Fruit fly (Drosophila melanogaster) whole organism, embryonic: Measurements from ENCODE around the gene lmd.

Experiments
- Atf-2 ChIP-seq: fragments of 200-800 bp; sonication (Bioruptor generic); optimal IDR thresholded peaks from 2 replicates; lab custom pipeline; 2016; ENCODE audit warnings: missing biosample characterization, missing genetic modification characterization
- CG10147 ChIP-seq: fragments of 200-800 bp; sonication (Bioruptor generic); optimal IDR thresholded peaks from 2 replicates; lab custom pipeline; 2019; ENCODE audit warnings: missing biosample characterization, mild to moderate bottlenecking, missing genetic modification characterization, moderate library complexity
- CG11504 ChIP-seq: fragments of 200-800 bp; sonication (Bioruptor generic); optimal IDR thresholded peaks from 3 replicates; lab custom pipeline; 2019; ENCODE audit warnings: missing biosample characterization, mild to moderate bottlenecking, missing genetic modification characterization, moderate library complexity
- CG13123 ChIP-seq: fragments of 200-800 bp; sonication (Bioruptor generic); optimal IDR thresholded peaks from 2 replicates; lab custom pipeline; 2016; ENCODE audit warnings: missing biosample characterization, missing genetic modification characterization
- CG14667 ChIP-seq: fragments of 200-800 bp; sonication (Bioruptor generic); IDR thresholded peaks from 2 replicates; pipeline ENCODE4 v1.3.6; 2022; ENCODE audit warnings: missing biosample characterization, missing genetic modification characterization
- CG15269 ChIP-seq: fragments of 200-800 bp; sonication (Bioruptor generic); optimal IDR thresholded peaks from 2 replicates; lab custom pipeline; 2018; ENCODE audit warnings: missing biosample characterization, mild to moderate bottlenecking, missing genetic modification characterization, moderate library complexity
- CG1647 ChIP-seq: fragments of 200-800 bp; sonication (Bioruptor generic); optimal IDR thresholded peaks from 3 replicates; lab custom pipeline; 2016; ENCODE audit warnings: missing biosample characterization, missing genetic modification characterization
- CG17802 ChIP-seq: fragments of 200-800 bp; sonication (Bioruptor generic); optimal IDR thresholded peaks from 2 replicates; lab custom pipeline; 2018; ENCODE audit warnings: missing biosample characterization, mild to moderate bottlenecking, missing genetic modification characterization, moderate library complexity
- CG1792 ChIP-seq: fragments of 200-800 bp; sonication (Bioruptor generic); optimal IDR thresholded peaks from 2 replicates; lab custom pipeline; 2016; ENCODE audit warnings: missing biosample characterization, missing genetic modification characterization
- CG2199 ChIP-seq: fragments of 200-800 bp; sonication (Bioruptor generic); IDR thresholded peaks from 3 replicates; pipeline ENCODE4 v1.3.6; 2022; ENCODE audit warnings: missing biosample characterization, missing genetic modification characterization
- CG2889 ChIP-seq: fragments of 200-800 bp; sonication (Bioruptor generic); IDR thresholded peaks from 3 replicates; pipeline ENCODE4 v1.3.6; 2022; ENCODE audit warnings: missing biosample characterization, missing genetic modification characterization
- CG31388 ChIP-seq: fragments of 200-800 bp; sonication (Bioruptor generic); optimal IDR thresholded peaks from 2 replicates; lab custom pipeline; 2016; ENCODE audit warnings: missing biosample characterization, missing genetic modification characterization
- CG32532 ChIP-seq: fragments of 200-800 bp; sonication (Bioruptor generic); IDR thresholded peaks from 2 replicates; pipeline ENCODE4 v1.3.6; 2022; ENCODE audit warnings: missing biosample characterization, missing genetic modification characterization
- CG33213 ChIP-seq: fragments of 200-800 bp; sonication (Bioruptor generic); optimal IDR thresholded peaks from 3 replicates; lab custom pipeline; 2016; ENCODE audit warnings: missing biosample characterization, missing genetic modification characterization
- CG4820 ChIP-seq: fragments of 200-800 bp; sonication (Bioruptor generic); optimal IDR thresholded peaks from 3 replicates; lab custom pipeline; 2016; ENCODE audit warnings: missing biosample characterization, missing genetic modification characterization
- CG6689 ChIP-seq: fragments of 200-800 bp; sonication (Bioruptor generic); IDR thresholded peaks from 2 replicates; pipeline ENCODE4 v1.3.6; 2022; ENCODE audit warnings: missing biosample characterization, missing genetic modification characterization
- CG7839 ChIP-seq: fragments of 200-800 bp; sonication (Bioruptor generic); optimal IDR thresholded peaks from 3 replicates; lab custom pipeline; 2018; ENCODE audit warnings: missing biosample characterization, mild to moderate bottlenecking, missing genetic modification characterization, moderate library complexity
- CG7987 ChIP-seq: fragments of 200-800 bp; sonication (Bioruptor generic); optimal IDR thresholded peaks from 2 replicates; lab custom pipeline; 2018; ENCODE audit warnings: missing biosample characterization, mild to moderate bottlenecking, missing genetic modification characterization, moderate library complexity
- CG9876 ChIP-seq: fragments of 200-800 bp; sonication (Bioruptor generic); optimal IDR thresholded peaks from 2 replicates; lab custom pipeline; 2016; ENCODE audit warnings: missing biosample characterization, missing genetic modification characterization
- Dfd ChIP-seq, 2 experiments: fragments of >200 bp; optimal IDR thresholded peaks; 2 replicates each; lab custom pipeline; 2017; ENCODE audit warnings: missing biosample characterization in 2 of 2, missing genetic modification characterization in 2 of 2
- Doc2 ChIP-seq: fragments of 200-800 bp; sonication (Bioruptor generic); IDR thresholded peaks from 2 replicates; pipeline ENCODE4 v1.3.6; 2022; ENCODE audit warnings: missing biosample characterization, missing genetic modification characterization
- Drgx ChIP-seq: fragments of 200-800 bp; sonication (Bioruptor generic); IDR thresholded peaks from 2 replicates; pipeline ENCODE4 v1.3.6; 2022; ENCODE audit warnings: missing biosample characterization, missing genetic modification characterization
- Eip74EF ChIP-seq, 2 experiments: fragments of 200-800 bp in 1 of 2; fragments of >200 bp in 1 of 2; sonication (Bioruptor generic) in 1 of 2; optimal IDR thresholded peaks; 2 replicates each; lab custom pipeline; 2017 to 2019; ENCODE audit warnings: missing biosample characterization in 2 of 2, missing genetic modification characterization in 2 of 2, mild to moderate bottlenecking in 1 of 2, moderate library complexity in 1 of 2
- Hmr ChIP-seq: fragments of 200-800 bp; sonication (Bioruptor generic); optimal IDR thresholded peaks from 3 replicates; lab custom pipeline; 2017; ENCODE audit warnings: mild to moderate bottlenecking, missing biosample characterization, missing genetic modification reagents, missing genetic modification characterization
- MESR4 ChIP-seq: fragments of 200-800 bp; sonication (Bioruptor generic); optimal IDR thresholded peaks from 2 replicates; lab custom pipeline; 2018; ENCODE audit warnings: missing biosample characterization, mild to moderate bottlenecking, missing genetic modification characterization, moderate library complexity
- Six4 ChIP-seq: fragments of 200-800 bp; sonication (Bioruptor generic); optimal IDR thresholded peaks from 2 replicates; lab custom pipeline; 2016; ENCODE audit warnings: missing biosample characterization, missing genetic modification characterization
- Sox100B ChIP-seq: fragments of 200-800 bp; sonication (Bioruptor generic); optimal IDR thresholded peaks from 3 replicates; lab custom pipeline; 2018; ENCODE audit warnings: missing biosample characterization, mild to moderate bottlenecking, missing genetic modification characterization
- Vsx1 ChIP-seq: fragments of 200-800 bp; sonication (Bioruptor generic); optimal IDR thresholded peaks from 2 replicates; lab custom pipeline; 2017; ENCODE audit warnings: missing biosample characterization, mild to moderate bottlenecking, missing genetic modification characterization, missing genetic modification reagents
- Xbp1 ChIP-seq: fragments of 200-800 bp; sonication (Bioruptor generic); optimal IDR thresholded peaks from 3 replicates; lab custom pipeline; 2016; ENCODE audit warnings: missing biosample characterization, mild to moderate bottlenecking, missing genetic modification characterization
- al ChIP-seq: fragments of 200-800 bp; sonication (Bioruptor generic); IDR thresholded peaks from 2 replicates; pipeline ENCODE4 v1.3.6; 2022; ENCODE audit warnings: missing biosample characterization, missing genetic modification characterization
- caup ChIP-seq: fragments of 200-800 bp; sonication (Bioruptor generic); optimal IDR thresholded peaks from 3 replicates; lab custom pipeline; 2017; ENCODE audit warnings: missing biosample characterization, mild to moderate bottlenecking, missing genetic modification characterization, moderate library complexity; ENCODE audit not compliant: severe bottlenecking
- corto ChIP-seq: fragments of 200-800 bp; sonication (Bioruptor generic); optimal IDR thresholded peaks from 2 replicates; lab custom pipeline; 2016; ENCODE audit warnings: missing biosample characterization, mild to moderate bottlenecking, missing genetic modification characterization, moderate library complexity
- dmrt99B ChIP-seq: fragments of 200-800 bp; sonication (Bioruptor generic); optimal IDR thresholded peaks from 2 replicates; lab custom pipeline; 2018; ENCODE audit warnings: missing biosample characterization, mild to moderate bottlenecking, missing genetic modification characterization, moderate library complexity
- dysf ChIP-seq: fragments of 200-800 bp; sonication (Bioruptor generic); IDR thresholded peaks from 3 replicates; pipeline ENCODE4 v1.3.6; 2022; ENCODE audit warnings: missing biosample characterization, missing genetic modification characterization
- en ChIP-seq: fragments of 200-800 bp; sonication (Bioruptor generic); optimal IDR thresholded peaks from 2 replicates; lab custom pipeline; 2016; ENCODE audit warnings: missing biosample characterization, missing genetic modification characterization
- grn ChIP-seq: fragments of 200-800 bp; sonication (Bioruptor generic); optimal IDR thresholded peaks from 3 replicates; lab custom pipeline; 2017; ENCODE audit warnings: missing biosample characterization, missing genetic modification characterization
- gro ChIP-seq: fragments of 200-800 bp; sonication (Bioruptor generic); optimal IDR thresholded peaks from 2 replicates; lab custom pipeline; 2016; ENCODE audit warnings: missing biosample characterization, missing genetic modification characterization
- gsb ChIP-seq: fragments of 200-800 bp; sonication (Bioruptor generic); IDR thresholded peaks from 2 replicates; pipeline ENCODE4 v1.3.6; 2022; ENCODE audit warnings: missing biosample characterization, missing genetic modification characterization
- her ChIP-seq: fragments of 200-800 bp; sonication (Bioruptor generic); optimal IDR thresholded peaks from 2 replicates; lab custom pipeline; 2016; ENCODE audit warnings: missing biosample characterization, missing genetic modification characterization
- lab ChIP-seq: fragments of 200-800 bp; sonication (Bioruptor generic); optimal IDR thresholded peaks from 3 replicates; lab custom pipeline; 2017; ENCODE audit warnings: missing biosample characterization, missing genetic modification characterization, mild to moderate bottlenecking, moderate library complexity, missing genetic modification reagents
- maf-S ChIP-seq: fragments of 200-800 bp; sonication (Bioruptor generic); optimal IDR thresholded peaks from 2 replicates; lab custom pipeline; 2016; ENCODE audit warnings: missing biosample characterization, missing genetic modification characterization
- oc ChIP-seq: fragments of 200-800 bp; sonication (Bioruptor generic); optimal IDR thresholded peaks from 2 replicates; lab custom pipeline; 2018; ENCODE audit warnings: missing biosample characterization, mild to moderate bottlenecking, missing genetic modification characterization, moderate library complexity
- otp ChIP-seq: fragments of 200-800 bp; sonication (Bioruptor generic); IDR thresholded peaks from 3 replicates; pipeline ENCODE4, ENCODE4 v1.3.6; 2022; ENCODE audit warnings: missing biosample characterization, missing genetic modification characterization
- sc ChIP-seq, 3 experiments: fragments of >200 bp in 2 of 3; fragments of 200-800 bp in 1 of 3; sonication (Bioruptor generic) in 1 of 3; optimal IDR thresholded peaks; 2 replicates in 2 of 3; 3 replicates in 1 of 3; lab custom pipeline; 2017; ENCODE audit warnings: mild to moderate bottlenecking in 1 of 3, missing biosample characterization in 1 of 3, missing genetic modification characterization in 1 of 3, missing genetic modification reagents in 1 of 3
- sna ChIP-seq: fragments of 200-800 bp; sonication (Bioruptor generic); IDR thresholded peaks from 2 replicates; pipeline ENCODE4 v1.3.6; 2022; ENCODE audit warnings: missing biosample characterization, missing genetic modification characterization; ENCODE audit not compliant: partially characterized antibody
- stwl ChIP-seq: fragments of 200-800 bp; sonication (Bioruptor generic); optimal IDR thresholded peaks from 3 replicates; lab custom pipeline; 2018; ENCODE audit warnings: missing biosample characterization, mild to moderate bottlenecking, missing genetic modification characterization, moderate library complexity
- tll ChIP-seq, 2 experiments: fragments of 200-800 bp in 1 of 2; fragments of >200 bp in 1 of 2; sonication (Bioruptor generic) in 1 of 2; optimal IDR thresholded peaks; 2 replicates each; lab custom pipeline; 2017 to 2019; ENCODE audit warnings: missing biosample characterization in 2 of 2, missing genetic modification characterization in 2 of 2, mild to moderate bottlenecking in 1 of 2, moderate library complexity in 1 of 2
- z ChIP-seq: fragments of 200-800 bp; sonication (Bioruptor generic); IDR thresholded peaks from 3 replicates; pipeline ENCODE4 v1.3.6; 2022; ENCODE audit warnings: missing biosample characterization, missing genetic modification characterization
- zfh1 ChIP-seq: fragments of 200-800 bp; sonication (Bioruptor generic); IDR thresholded peaks from 3 replicates; pipeline ENCODE4 v1.3.6; 2022; ENCODE audit warnings: missing biosample characterization, missing genetic modification characterization

The lmd gene

dm6 chr3R:23053936-23054335, 27.4 kb upstream of the lmd start, which contains the start of gene p53 (continued):
- TF ChIP-seq CG1792 (GFP tag; lab: Kevin White, UChicago) (peak; percentile 68), CG1647 (GFP tag; lab: Kevin White, UChicago) (peak; percentile 71), maf-S (GFP tag; lab: Kevin White, UChicago) (peak; percentile 68), CG14667 (GFP tag; lab: Robert Waterston, UW) (0 out of 2 replicates have a peak, but pooled peaks have one; percentile 8), CG6689 (GFP tag; lab: Robert Waterston, UW) (0 out of 2 replicates have a peak, but pooled peaks have one; percentile 41), lab (peak; percentile 91), Vsx1 (GFP tag; lab: Kevin White, UChicago) (peak; percentile 81), her (peak; percentile 68), CG7987 (GFP tag; lab: Kevin White, UChicago) (peak; percentile 94), en (peak; percentile 37), sna (GFP tag; lab: Robert Waterston, UW) (peak; percentile 61; the same call in 1 of the 2 replicates), gsb (GFP tag; lab: Robert Waterston, UW) (peak; percentile 65), CG9876 (GFP tag; lab: Kevin White, UChicago) (peak; percentile 47), CG13123 (GFP tag; lab: Kevin White, UChicago) (peak; percentile 35), Sox100B (GFP tag; lab: Kevin White, UChicago) (peak; percentile 72), Drgx (no peak), otp (GFP tag; lab: Robert Waterston, UW) (peak; percentile 76), CG33213 (GFP tag; lab: Kevin White, UChicago) (peak; percentile 88), z (GFP tag; lab: Robert Waterston, UW) (no peak), CG7839 (tag; lab: Kevin White, UChicago) (peak; percentile 67), tll (GFP tag; optimal IDR thresholded peaks at IDR 0.05; lab: Kevin White, UChicago) (no peak), zfh1 (peak; percentile 76), CG32532 (GFP tag; lab: Robert Waterston, UW) (peak; percentile 80), stwl (tag; lab: Kevin White, UChicago) (peak; percentile 90), Dfd (GFP tag; optimal IDR thresholded peaks at IDR 0.05; lab: Kevin White, UChicago) (no peak), CG10147 (GFP tag; lab: Kevin White, UChicago) (peak; percentile 63), gro (GFP tag; lab: Kevin White, UChicago) (peak; percentile 81), Atf-2 (GFP tag; lab: Kevin White, UChicago) (peak; percentile 64), CG4820 (GFP tag; lab: Kevin White, UChicago) (peak; percentile 40), grn (GFP tag; lab: Kevin White, UChicago) (peak; percentile 41), CG17802 (tag; lab: Kevin White, UChicago) (peak; percentile 80), oc (no peak), al (0 out of 2 replicates have a peak, but pooled peaks have one; percentile 40), caup (GFP tag; lab: Kevin White, UChicago) (peak; percentile 91), MESR4 (GFP tag; lab: Kevin White, UChicago) (peak; percentile 18), Doc2 (no peak), corto (GFP tag; lab: Kevin White, UChicago) (no peak), Six4 (GFP tag; lab: Kevin White, UChicago) (peak; percentile 2), CG2889 (GFP tag; lab: Robert Waterston, UW) (no peak), CG2199 (GFP tag; lab: Robert Waterston, UW) (0 out of 3 replicates have a peak, but pooled peaks have one; percentile 64), CG15269 (peak; percentile 54), Eip74EF (GFP tag; optimal IDR thresholded peaks at IDR 0.05; lab: Kevin White, UChicago) (peak in 1 of 2 experiments; percentile 27), Xbp1 (peak; percentile 61), Hmr (GFP tag; lab: Kevin White, UChicago) (peak; percentile 86), CG11504 (tag; lab: Kevin White, UChicago) (no peak), dmrt99B (tag; lab: Kevin White, UChicago) (no peak), CG31388 (GFP tag; lab: Kevin White, UChicago) (no peak), sc (optimal IDR thresholded peaks at IDR 0.05; lab: Kevin White, UChicago) (no peak), sc (GFP tag; optimal IDR thresholded peaks at IDR 0.05; lab: Kevin White, UChicago) (peak; percentile 64), dysf (GFP tag; lab: Robert Waterston, UW) (peak; percentile 74; the same call in 2 of the 3 replicates)
